Fruit fly (Drosophila melanogaster) whole organism, adult: ENCODE measurements around the gene CG44195.

Experiments
- CG11617 ChIP-seq: fragments of 200-800 bp; sonication (Bioruptor generic); optimal IDR thresholded peaks from 2 replicates; lab custom pipeline; 2017; ENCODE audit warnings: mild to moderate bottlenecking, missing biosample characterization, missing genetic modification reagents, missing genetic modification characterization
- CG12768 ChIP-seq: fragments of 200-800 bp; sonication (Bioruptor generic); optimal IDR thresholded peaks from 2 replicates; lab custom pipeline; 2017; ENCODE audit warnings: missing biosample characterization, missing genetic modification characterization, mild to moderate bottlenecking, moderate library complexity, missing genetic modification reagents
- CG14711 ChIP-seq: fragments of 200-800 bp; sonication (Bioruptor generic); optimal IDR thresholded peaks from 2 replicates; lab custom pipeline; 2018; ENCODE audit warnings: missing biosample characterization, mild to moderate bottlenecking, missing genetic modification characterization, moderate library complexity
- CG1620 ChIP-seq: fragments of 200-800 bp; sonication (Bioruptor generic); optimal IDR thresholded peaks from 2 replicates; lab custom pipeline; 2016; ENCODE audit warnings: missing biosample characterization, missing genetic modification characterization
- CG33017 ChIP-seq: fragments of 200-800 bp; sonication (Bioruptor generic); optimal IDR thresholded peaks from 2 replicates; lab custom pipeline; 2018; ENCODE audit warnings: missing biosample characterization, mild to moderate bottlenecking, missing genetic modification characterization, moderate library complexity
- CG5204 ChIP-seq: fragments of 200-800 bp; sonication (Bioruptor generic); optimal IDR thresholded peaks from 2 replicates; lab custom pipeline; 2016; ENCODE audit warnings: missing biosample characterization, missing genetic modification characterization
- CG7101 ChIP-seq: fragments of 200-800 bp; sonication (Bioruptor generic); optimal IDR thresholded peaks from 2 replicates; lab custom pipeline; 2018; ENCODE audit warnings: missing biosample characterization, mild to moderate bottlenecking, missing genetic modification characterization, moderate library complexity
- Clk ChIP-seq: fragments of 200-800 bp; sonication (Bioruptor generic); optimal IDR thresholded peaks from 2 replicates; lab custom pipeline; 2017; ENCODE audit warnings: missing biosample characterization, missing genetic modification characterization
- Crg-1 ChIP-seq: fragments of 200-800 bp; sonication (Bioruptor generic); optimal IDR thresholded peaks from 2 replicates; lab custom pipeline; 2016; ENCODE audit warnings: missing biosample characterization, missing genetic modification characterization
- Hr96 ChIP-seq: fragments of 200-800 bp; sonication (Bioruptor generic); optimal IDR thresholded peaks from 2 replicates; lab custom pipeline; 2016; ENCODE audit warnings: missing biosample characterization, missing genetic modification characterization
- Mnt ChIP-seq: fragments of 200-800 bp; sonication (Bioruptor generic); optimal IDR thresholded peaks from 2 replicates; lab custom pipeline; 2016; ENCODE audit warnings: missing biosample characterization, mild to moderate bottlenecking, missing genetic modification characterization
- cic ChIP-seq: fragments of 200-800 bp; sonication (Bioruptor generic); optimal IDR thresholded peaks from 2 replicates; lab custom pipeline; 2017; ENCODE audit warnings: missing biosample characterization, mild to moderate bottlenecking, missing genetic modification characterization, moderate library complexity
- cnc ChIP-seq, 2 experiments: fragments of >200 bp; optimal IDR thresholded peaks; 2 replicates each; lab custom pipeline; 2017
- kay ChIP-seq: fragments of 200-800 bp; sonication (Bioruptor generic); peaks from one replicate; lab custom pipeline; 2016; ENCODE audit warnings: missing biosample characterization, missing genetic modification characterization, borderline replicate concordance
- ovo ChIP-seq: fragments of 200-800 bp; sonication (Bioruptor generic); optimal IDR thresholded peaks from 2 replicates; lab custom pipeline; 2016; ENCODE audit warnings: missing biosample characterization, missing genetic modification characterization
- pad ChIP-seq: fragments of 200-800 bp; sonication (Bioruptor generic); optimal IDR thresholded peaks from 3 replicates; lab custom pipeline; 2017; ENCODE audit warnings: missing biosample characterization, missing genetic modification characterization, mild to moderate bottlenecking, moderate library complexity, missing genetic modification reagents
- tj ChIP-seq: fragments of 200-800 bp; sonication (Bioruptor generic); optimal IDR thresholded peaks from 3 replicates; lab custom pipeline; 2017; ENCODE audit warnings: missing biosample characterization, mild to moderate bottlenecking, missing genetic modification characterization, moderate library complexity
- toe ChIP-seq: fragments of 200-800 bp; sonication (Bioruptor generic); optimal IDR thresholded peaks from 2 replicates; lab custom pipeline; 2016; ENCODE audit warnings: missing biosample characterization, missing genetic modification characterization

Gene CG44195

dm6 chr3L:7614226-7614625 lies 81.2 kb downstream of the CG44195 start:
- TF ChIP-seq CG1620 (GFP tag; lab: Kevin White, UChicago) (no peak), Hr96 (GFP tag; lab: Kevin White, UChicago) (no peak), Clk (no peak), cic (GFP tag; lab: Kevin White, UChicago) (no peak), pad (GFP tag; lab: Kevin White, UChicago) (no peak), ovo (GFP tag; lab: Kevin White, UChicago) (no peak), Crg-1 (GFP tag; lab: Kevin White, UChicago) (no peak), tj (GFP tag; lab: Kevin White, UChicago) (no peak), CG12768 (GFP tag; lab: Kevin White, UChicago) (no peak), cnc (optimal IDR thresholded peaks at IDR 0.05; lab: Kevin White, UChicago) (no peak), CG7101 (tag; lab: Kevin White, UChicago) (no peak), kay (no peak), CG11617 (GFP tag; lab: Kevin White, UChicago) (no peak)

- TF ChIP-seq CG12768 (GFP tag; lab: Kevin White, UChicago) (no peak), cic (GFP tag; lab: Kevin White, UChicago) (no peak), CG33017 (tag; lab: Kevin White, UChicago) (no peak), Mnt (GFP tag; lab: Kevin White, UChicago) (no peak), toe (GFP tag; lab: Kevin White, UChicago) (no peak), Crg-1 (GFP tag; lab: Kevin White, UChicago) (no peak), cnc (optimal IDR thresholded peaks at IDR 0.05; lab: Kevin White, UChicago) (no peak), CG14711 (no peak), CG11617 (GFP tag; lab: Kevin White, UChicago) (no peak), Hr96 (GFP tag; lab: Kevin White, UChicago) (no peak), pad (GFP tag; lab: Kevin White, UChicago) (no peak)
These were observed 84.2 kb downstream of the CG44195 start for dm6 chr3L:7611229-7611628.

- TF ChIP-seq Hr96 (GFP tag; lab: Kevin White, UChicago) (no peak), CG12768 (GFP tag; lab: Kevin White, UChicago) (no peak), CG1620 (GFP tag; lab: Kevin White, UChicago) (no peak), pad (GFP tag; lab: Kevin White, UChicago) (no peak), Mnt (GFP tag; lab: Kevin White, UChicago) (no peak), cnc (optimal IDR thresholded peaks at IDR 0.05; lab: Kevin White, UChicago) (no peak), CG7101 (tag; lab: Kevin White, UChicago) (no peak), CG33017 (tag; lab: Kevin White, UChicago) (no peak), Clk (no peak), CG5204 (GFP tag; lab: Kevin White, UChicago) (no peak), cic (GFP tag; lab: Kevin White, UChicago) (no peak), toe (GFP tag; lab: Kevin White, UChicago) (no peak), tj (GFP tag; lab: Kevin White, UChicago) (no peak), kay (no peak)
These were observed 84.9 kb downstream of the CG44195 start for dm6 chr3L:7610522-7610921.
